ENCODE assay signal across 1 fruit fly cellular context in the genomic region with DNA sequence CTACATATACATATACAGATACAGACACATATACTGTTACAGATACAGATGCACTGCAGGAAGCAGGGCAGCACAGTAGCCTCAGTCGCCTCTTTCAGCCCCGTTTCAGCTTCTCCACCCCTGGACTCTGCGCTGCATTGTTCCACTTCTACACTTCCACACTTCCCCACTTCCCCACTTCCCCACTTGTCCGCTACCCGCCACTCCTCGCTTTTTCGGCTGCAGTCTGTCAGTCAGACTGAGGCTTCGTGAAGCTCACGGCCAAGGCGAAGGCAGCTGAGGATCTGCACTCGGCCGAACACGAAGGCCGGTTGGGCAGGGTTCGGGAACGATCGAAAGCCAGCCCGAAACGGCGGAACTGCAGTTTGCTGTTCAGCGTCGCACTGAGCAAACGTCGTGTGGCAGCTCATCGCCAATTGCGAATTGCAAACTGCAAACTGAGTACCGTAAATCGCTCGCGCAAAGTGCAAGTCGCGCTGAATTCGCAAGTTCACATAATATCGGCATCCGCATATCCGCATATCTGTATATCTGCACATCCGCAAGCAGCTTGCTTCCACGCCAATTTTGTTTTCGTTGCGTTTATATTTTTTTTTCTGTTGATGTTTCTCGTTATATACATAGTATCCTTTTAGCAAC.
A peak's percentile ranks its signal among the peaks of the same experiment; 100 is the strongest.
TF ChIP-seq lines count a peak whose summit lies in the region.

No protein-coding gene starts in this region.

TF ChIP-seq in whole organism, prepupa, 60 proteins besides CTCF, POLR2A, EP300 and RAD21 (continued from another document):
- TF ChIP-seq Lpt (GFP tag; optimal IDR thresholded peaks at IDR 0.05; lab: Kevin White, UChicago) (no peak), CG8319 (GFP tag; optimal IDR thresholded peaks at IDR 0.05; lab: Kevin White, UChicago) (no peak), fd85E (GFP tag; optimal IDR thresholded peaks at IDR 0.05; lab: Kevin White, UChicago) (no peak), Sox15 (GFP tag; optimal IDR thresholded peaks at IDR 0.05; lab: Kevin White, UChicago) (no peak), cyc (GFP tag; optimal IDR thresholded peaks at IDR 0.05; lab: Kevin White, UChicago) (no peak), CG32006 (GFP tag; optimal IDR thresholded peaks at IDR 0.05; lab: Kevin White, UChicago) (no peak), Blimp-1 (GFP tag; optimal IDR thresholded peaks at IDR 0.05; lab: Kevin White, UChicago) (peak; percentile 49), Sox102F (GFP tag; optimal IDR thresholded peaks at IDR 0.05; lab: Kevin White, UChicago) (peak; percentile 53), CG10669 (GFP tag; optimal IDR thresholded peaks at IDR 0.05; lab: Kevin White, UChicago) (peak; percentile 3), Smox (GFP tag; optimal IDR thresholded peaks at IDR 0.05; lab: Kevin White, UChicago) (peak; percentile 12), Ets96B (tag; optimal IDR thresholded peaks at IDR 0.05; lab: Kevin White, UChicago) (peak; percentile 5), CG7368 (GFP tag; optimal IDR thresholded peaks at IDR 0.05; lab: Kevin White, UChicago) (peak; percentile 33), Eip78C (GFP tag; lab: Kevin White, UChicago) (peak; percentile 51), achi (GFP tag; optimal IDR thresholded peaks at IDR 0.05; lab: Kevin White, UChicago) (no peak), lz (GFP tag; optimal IDR thresholded peaks at IDR 0.05; lab: Kevin White, UChicago) (no peak), CG31627 (GFP tag; optimal IDR thresholded peaks at IDR 0.05; lab: Kevin White, UChicago) (peak; percentile 8), dsx (GFP tag; optimal IDR thresholded peaks at IDR 0.05; lab: Kevin White, UChicago; ENCODE audit: poor library complexity, severe bottlenecking) (peak; percentile 52), Eip93F (GFP tag; optimal IDR thresholded peaks at IDR 0.05; lab: Kevin White, UChicago) (no peak), CG6163 (GFP tag; IDR thresholded peaks at IDR 0.05; lab: Robert Waterston, UW) (peak; percentile 32; the same call in 1 of the 3 replicates), CG15336 (GFP tag; IDR thresholded peaks at IDR 0.05; lab: Robert Waterston, UW) (no peak), dac (GFP tag; optimal IDR thresholded peaks at IDR 0.05; lab: Kevin White, UChicago) (no peak), CG6854 (GFP tag; optimal IDR thresholded peaks at IDR 0.05; lab: Kevin White, UChicago) (peak; percentile 44), CG6808 (GFP tag; optimal IDR thresholded peaks at IDR 0.05; lab: Kevin White, UChicago) (peak; percentile 40), CG6792 (GFP tag; optimal IDR thresholded peaks at IDR 0.05; lab: Kevin White, UChicago) (no peak)
